Worm (Caenorhabditis elegans): ENCODE measurements around the gene thoc-2.

thoc-2 gene

ce11 chrIII:6395706-6396232 is 27.9 kb downstream of the thoc-2 start, which contains the start of gene oatr-1 (continued):
- TF ChIP-seq saeg-2 (GFP tag; IDR thresholded peaks at IDR 0.05): no peak
- TF ChIP-seq nhr-41 (GFP tag; IDR thresholded peaks at IDR 0.05): no peak
- TF ChIP-seq Y75B8A.6 (GFP tag; IDR thresholded peaks at IDR 0.05): no peak
- TF ChIP-seq mxl-3 (GFP tag; optimal IDR thresholded peaks at IDR 0.05): peak; percentile 80
- TF ChIP-seq dmd-6 (GFP tag; IDR thresholded peaks at IDR 0.05): peak; percentile 66

DNA sequence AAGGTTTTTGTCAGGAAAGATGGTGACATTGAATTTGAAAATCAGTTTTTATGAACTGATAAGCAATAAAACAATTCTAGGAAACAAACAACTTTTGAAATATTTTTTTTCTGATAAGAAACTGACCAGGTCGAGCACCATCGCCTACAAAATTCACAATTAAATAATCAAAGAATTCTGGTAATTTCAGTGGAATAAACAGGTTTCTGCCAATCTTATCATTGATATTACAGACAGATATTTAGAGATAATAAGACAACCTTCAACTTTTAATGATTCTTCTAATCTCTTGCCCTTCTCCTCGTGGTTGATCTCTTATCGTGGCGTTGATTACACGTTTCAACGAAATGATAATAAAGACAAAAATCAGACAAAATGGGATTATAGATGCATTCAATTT is 28.5 kb downstream of the thoc-2 start:
- TF ChIP-seq saeg-2 (GFP tag; IDR thresholded peaks at IDR 0.05) (no peak), pqm-1 (tag; optimal IDR thresholded peaks at IDR 0.05) (peak; percentile 79), ceh-20 (GFP tag; IDR thresholded peaks at IDR 0.05) (peak; percentile 34; the same call in 1 of the 2 replicates), lin-39 (tag; optimal IDR thresholded peaks at IDR 0.05) (no peak), mdl-1 (tag; optimal IDR thresholded peaks at IDR 0.05) (peak in 1 of 2 experiments; percentile 76), ces-1 (GFP tag; optimal IDR thresholded peaks at IDR 0.05) (no peak), lin-1 (GFP tag; IDR thresholded peaks at IDR 0.05) (peak; percentile 76), nhr-77 (tag; optimal IDR thresholded peaks at IDR 0.05) (peak; percentile 31), hlh-11 (tag; optimal IDR thresholded peaks at IDR 0.05) (peak; percentile 87), dve-1 (tag; optimal IDR thresholded peaks at IDR 0.05; ENCODE audit: insufficient read depth) (peak; percentile 78), mxl-3 (GFP tag; optimal IDR thresholded peaks at IDR 0.05) (peak; percentile 88), nhr-102 (tag; optimal IDR thresholded peaks at IDR 0.05) (peak; percentile 80), unc-62 (GFP tag; optimal IDR thresholded peaks at IDR 0.05 in 1 of 2) (peak in 1 of 2 experiments; percentile 72), unc-62 (tag; optimal IDR thresholded peaks at IDR 0.05) (no peak), jun-1 (tag; optimal IDR thresholded peaks at IDR 0.05) (no peak), dmd-6 (GFP tag; IDR thresholded peaks at IDR 0.05) (peak; percentile 86), cey-2 (tag; optimal IDR thresholded peaks at IDR 0.05; ENCODE audit: borderline replicate concordance, insufficient read depth) (peak; percentile 20), daf-16 (GFP tag; optimal IDR thresholded peaks at IDR 0.05) (peak in 1 of 2 experiments; percentile 57), daf-16 (tag; optimal IDR thresholded peaks at IDR 0.05) (peak; percentile 95), F44E2.7 (GFP tag; IDR thresholded peaks at IDR 0.05) (no peak), nhr-28 (tag; optimal IDR thresholded peaks at IDR 0.05) (peak; percentile 59), lsy-2 (tag; optimal IDR thresholded peaks at IDR 0.05) (peak in 1 of 2 experiments; percentile 33), nhr-48 (tag; optimal IDR thresholded peaks at IDR 0.05) (peak; percentile 76), hlh-30 (tag; optimal IDR thresholded peaks at IDR 0.05; ENCODE audit: insufficient read depth) (peak; percentile 6), ZK337.2 (GFP tag; IDR thresholded peaks at IDR 0.05) (no peak)

DNA sequence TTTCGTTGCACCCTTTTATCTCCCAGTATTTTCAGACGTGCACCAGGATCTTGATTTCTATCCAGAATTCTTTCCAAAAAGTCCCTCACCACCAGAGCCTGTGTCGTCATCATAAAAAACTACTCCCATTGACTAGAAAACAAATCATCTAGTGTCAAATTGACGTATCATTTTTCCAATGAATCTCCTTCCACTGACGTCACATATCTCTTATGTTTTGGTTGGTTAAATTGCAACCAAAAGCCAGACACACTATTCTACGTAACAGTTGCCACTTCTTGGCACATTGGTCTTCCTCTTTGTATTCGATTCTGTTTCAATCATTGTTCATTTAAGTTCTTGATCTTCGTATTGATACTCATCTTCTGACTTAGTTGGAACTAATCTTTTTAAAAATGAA is 30.3 kb downstream of the thoc-2 start:
- TF ChIP-seq nhr-111 (GFP tag; optimal IDR thresholded peaks at IDR 0.05) (no peak), vab-7 (GFP tag; IDR thresholded peaks at IDR 0.05) (no peak), nhr-11 (tag; optimal IDR thresholded peaks at IDR 0.05) (peak; percentile 63), dmd-6 (GFP tag; IDR thresholded peaks at IDR 0.05) (no peak), php-3 (GFP tag; IDR thresholded peaks at IDR 0.05) (no peak), saeg-2 (GFP tag; IDR thresholded peaks at IDR 0.05) (no peak), mep-1 (tag; optimal IDR thresholded peaks at IDR 0.05) (no peak), daf-16 (GFP tag; optimal IDR thresholded peaks at IDR 0.05) (peak in 1 of 2 experiments; percentile 72), daf-16 (tag; optimal IDR thresholded peaks at IDR 0.05) (no peak), hlh-11 (tag; optimal IDR thresholded peaks at IDR 0.05) (no peak), aha-1 (tag) (peak; percentile 65)

DNA sequence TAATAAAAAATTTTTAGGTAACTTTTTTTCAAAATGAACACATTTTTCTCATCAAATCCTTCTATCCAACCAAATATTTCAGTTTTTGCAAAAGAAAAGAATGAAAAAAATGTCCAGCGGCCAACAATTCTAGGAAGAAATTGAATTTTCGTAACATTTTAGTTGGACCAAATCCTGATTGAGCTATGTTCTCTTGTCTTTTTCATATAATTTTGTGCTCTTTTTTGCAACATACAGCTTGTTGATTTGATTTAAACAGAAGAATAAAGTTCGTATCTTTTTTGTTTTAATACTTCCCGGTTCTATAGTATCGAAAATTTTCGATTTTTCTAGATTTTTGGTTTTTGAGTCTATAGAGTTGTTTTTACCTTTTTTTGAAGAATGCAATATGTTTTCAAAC is 31.6 kb downstream of the thoc-2 start:
- TF ChIP-seq fkh-10 (GFP tag; optimal IDR thresholded peaks at IDR 0.05): peak; percentile 73
- TF ChIP-seq dpl-1 (GFP tag; optimal IDR thresholded peaks at IDR 0.05): no peak

Measured in whole organism, L4 larva.